Worm (Caenorhabditis elegans): ENCODE measurements around the gene lev-9.

Gene lev-9

DNA sequence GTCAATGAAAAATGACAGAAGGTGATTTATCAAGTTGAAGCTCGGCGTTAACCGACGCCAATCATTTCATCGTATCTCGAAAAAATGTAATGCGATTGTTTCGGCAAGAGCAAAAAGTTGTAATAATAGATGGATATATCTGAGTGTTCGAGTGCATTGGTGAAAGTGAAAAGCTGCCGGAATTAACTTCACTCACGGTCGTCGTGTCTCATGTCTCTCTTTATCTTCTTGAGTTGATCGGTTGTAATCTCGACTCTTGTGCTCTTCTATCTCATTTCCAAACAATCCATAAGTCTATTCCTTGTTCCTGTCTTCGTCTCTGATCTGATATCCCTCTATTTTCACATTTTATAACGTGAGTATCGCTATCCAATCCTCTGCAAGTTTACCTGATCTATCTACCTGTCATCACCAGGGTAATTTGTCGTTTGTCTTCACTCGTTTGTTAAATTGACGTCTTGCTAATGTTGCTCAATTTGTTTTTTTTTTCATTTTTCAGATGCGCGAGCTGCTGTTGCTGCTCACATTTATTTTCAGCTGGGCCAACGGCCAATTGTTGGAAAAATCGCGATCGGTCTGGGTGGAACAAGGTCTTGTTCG, 8.2 kb upstream of the lev-9 start, which contains the start of gene cest-16:
TSS of gene cest-16 (plus strand) at position 302 of the 600 bp plus-strand sequence.
- TF ChIP-seq W03F9.2 (tag; optimal IDR thresholded peaks at IDR 0.05) (no peak), dao-5 (tag; optimal IDR thresholded peaks at IDR 0.05) (no peak), him-1 (tag; optimal IDR thresholded peaks at IDR 0.05) (no peak)

DNA sequence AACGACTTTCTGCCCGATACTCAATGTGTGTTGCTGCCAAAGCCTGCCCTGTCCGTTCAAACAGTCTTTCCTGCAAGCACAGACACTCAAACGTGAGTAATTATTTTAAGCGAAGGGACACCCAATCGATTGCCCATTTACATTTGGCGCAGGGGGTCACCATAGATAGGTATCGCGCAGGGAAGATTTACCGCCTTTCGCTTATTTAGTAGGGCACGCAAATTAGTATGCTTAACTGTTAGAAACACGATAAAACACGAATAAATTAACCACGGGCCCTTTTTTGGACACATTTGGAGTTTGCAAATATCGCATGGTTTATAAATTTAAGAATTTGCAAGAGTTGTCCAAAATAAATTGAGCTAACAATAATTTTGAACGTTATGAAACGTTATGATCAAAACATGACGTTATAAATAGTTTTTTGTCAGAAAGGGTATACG, 4.9 kb upstream of the lev-9 start:
- TF ChIP-seq him-1 (tag; optimal IDR thresholded peaks at IDR 0.05) (peak; percentile 100), W03F9.2 (tag; optimal IDR thresholded peaks at IDR 0.05) (peak; percentile 97), dao-5 (tag; optimal IDR thresholded peaks at IDR 0.05) (peak; percentile 82)

ce11 chrX:6292812-6293211, 1.3 kb upstream of the lev-9 start, which contains the start of gene mom-1:
mom-1 (plus strand) TSS chrX:6293112.
- TF ChIP-seq dao-5 (tag; optimal IDR thresholded peaks at IDR 0.05) (no peak), him-1 (tag; optimal IDR thresholded peaks at IDR 0.05) (no peak)

- peak; percentile 51 for TF ChIP-seq him-1 (tag; optimal IDR thresholded peaks at IDR 0.05)
- peak; percentile 45 for TF ChIP-seq W03F9.2 (tag; optimal IDR thresholded peaks at IDR 0.05)
- peak; percentile 59 for TF ChIP-seq dao-5 (tag; optimal IDR thresholded peaks at IDR 0.05)
Observed at ce11 chrX:6292143-6292542, 611 bp upstream of the lev-9 start.

ce11 chrX:6289038-6289437, 2.5 kb downstream of the lev-9 start:
- TF ChIP-seq him-1 (tag; optimal IDR thresholded peaks at IDR 0.05) (no peak), dao-5 (tag; optimal IDR thresholded peaks at IDR 0.05) (no peak), W03F9.2 (tag; optimal IDR thresholded peaks at IDR 0.05) (no peak)

DNA sequence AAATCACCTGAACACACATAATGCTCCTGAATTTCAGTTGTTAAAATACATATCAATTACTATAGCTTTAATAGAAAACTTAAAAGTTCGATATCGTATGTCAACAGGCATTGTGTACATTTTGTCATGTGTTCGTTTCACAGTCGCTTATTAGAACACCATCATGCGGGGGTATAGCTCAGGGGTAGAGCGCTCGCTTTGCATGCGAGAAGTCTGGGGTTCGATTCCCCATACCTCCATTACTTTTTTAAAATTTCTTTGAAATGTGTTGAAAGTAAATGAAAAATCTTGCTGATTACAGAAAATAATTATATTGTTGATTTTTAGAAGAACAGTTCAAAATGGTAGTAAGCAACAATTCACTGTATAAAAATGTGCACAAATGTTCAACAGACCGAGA, 5.4 kb downstream of the lev-9 start:
- TF ChIP-seq him-1 (tag; optimal IDR thresholded peaks at IDR 0.05) (no peak), W03F9.2 (tag; optimal IDR thresholded peaks at IDR 0.05) (peak; percentile 32)

- no peak for TF ChIP-seq him-1 (tag; optimal IDR thresholded peaks at IDR 0.05)
- no peak for TF ChIP-seq dao-5 (tag; optimal IDR thresholded peaks at IDR 0.05)
- TF ChIP-seq W03F9.2 (tag; optimal IDR thresholded peaks at IDR 0.05): no peak
Observed at ce11 chrX:6280998-6281397, 10.5 kb downstream of the lev-9 start.

- TF ChIP-seq W03F9.2 (tag; optimal IDR thresholded peaks at IDR 0.05) (no peak), dao-5 (tag; optimal IDR thresholded peaks at IDR 0.05) (no peak), him-1 (tag; optimal IDR thresholded peaks at IDR 0.05) (no peak)
Observed at ce11 chrX:6279625-6280024, 11.9 kb downstream of the lev-9 start, which contains the start of gene col-166. col-166 (plus strand) TSS chrX:6280016.

ce11 chrX:6278296-6278695, 13.2 kb downstream of the lev-9 start:
- TF ChIP-seq W03F9.2 (tag; optimal IDR thresholded peaks at IDR 0.05) (no peak), him-1 (tag; optimal IDR thresholded peaks at IDR 0.05) (no peak), dao-5 (tag; optimal IDR thresholded peaks at IDR 0.05) (no peak)

ce11 chrX:6277252-6277651, 14.3 kb downstream of the lev-9 start:
- TF ChIP-seq him-1 (tag; optimal IDR thresholded peaks at IDR 0.05) (no peak), dao-5 (tag; optimal IDR thresholded peaks at IDR 0.05) (no peak), W03F9.2 (tag; optimal IDR thresholded peaks at IDR 0.05) (no peak)

ce11 chrX:6276701-6277100, 14.8 kb downstream of the lev-9 start:
- no peak for TF ChIP-seq dao-5 (tag; optimal IDR thresholded peaks at IDR 0.05)
- TF ChIP-seq him-1 (tag; optimal IDR thresholded peaks at IDR 0.05): no peak
- TF ChIP-seq W03F9.2 (tag; optimal IDR thresholded peaks at IDR 0.05): no peak

DNA sequence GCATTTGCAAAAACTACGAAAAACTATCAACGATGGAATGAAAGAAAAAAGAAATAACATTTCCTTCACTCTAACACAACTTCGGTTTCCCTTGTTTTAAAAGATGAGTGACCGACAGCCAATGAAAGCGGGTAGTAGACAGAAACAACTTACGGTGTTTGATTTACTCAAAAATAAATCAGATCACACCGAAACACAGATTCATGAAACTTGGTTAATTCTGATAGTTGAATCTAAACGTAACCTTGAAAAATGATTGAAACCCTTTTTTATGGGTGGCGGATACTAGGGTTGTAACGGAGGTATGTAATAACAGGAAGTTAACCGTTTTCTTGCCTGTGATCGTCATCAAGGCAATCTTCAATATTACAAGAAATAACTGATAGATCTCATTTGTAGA, 16.2 kb downstream of the lev-9 start:
- TF ChIP-seq dao-5 (tag; optimal IDR thresholded peaks at IDR 0.05): no peak
- TF ChIP-seq W03F9.2 (tag; optimal IDR thresholded peaks at IDR 0.05): no peak
- no peak for TF ChIP-seq him-1 (tag; optimal IDR thresholded peaks at IDR 0.05)

ce11 chrX:6274270-6274669, 17.3 kb downstream of the lev-9 start:
- TF ChIP-seq dao-5 (tag; optimal IDR thresholded peaks at IDR 0.05): no peak
- no peak for TF ChIP-seq him-1 (tag; optimal IDR thresholded peaks at IDR 0.05)
- no peak for TF ChIP-seq W03F9.2 (tag; optimal IDR thresholded peaks at IDR 0.05)

DNA sequence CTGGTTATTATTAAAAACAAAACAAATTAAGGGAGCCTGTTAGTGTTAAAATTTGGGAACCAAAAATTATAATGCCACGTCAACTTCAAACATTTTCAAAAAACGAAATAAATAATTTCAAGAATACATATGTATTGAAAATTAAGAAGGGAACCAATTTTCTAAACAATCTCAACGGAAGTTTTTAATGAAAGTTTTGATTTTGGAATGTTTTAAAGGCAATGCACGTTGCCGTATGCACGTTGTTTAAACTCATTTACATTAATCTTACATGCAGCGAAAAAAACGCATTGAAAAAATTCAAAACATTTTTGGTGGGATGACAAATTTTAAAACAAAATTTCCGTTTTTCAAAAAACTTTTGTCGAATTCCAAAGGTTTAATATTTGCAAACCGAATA, 17.8 kb downstream of the lev-9 start:
- no peak for TF ChIP-seq dao-5 (tag; optimal IDR thresholded peaks at IDR 0.05)
- no peak for TF ChIP-seq W03F9.2 (tag; optimal IDR thresholded peaks at IDR 0.05)
- no peak for TF ChIP-seq him-1 (tag; optimal IDR thresholded peaks at IDR 0.05)

- TF ChIP-seq W03F9.2 (tag; optimal IDR thresholded peaks at IDR 0.05) (no peak), dao-5 (tag; optimal IDR thresholded peaks at IDR 0.05) (no peak), him-1 (tag; optimal IDR thresholded peaks at IDR 0.05) (no peak)
Observed at ce11 chrX:6271718-6272117, 19.8 kb downstream of the lev-9 start, which contains the start of gene lro-1. lro-1 (plus strand) TSS chrX:6272089.
